Worm (Caenorhabditis elegans) whole organism, L4 larva: ENCODE measurements around the gene C10G8.8.

Source experiments
- F26F4.8 ChIP-seq: fragments of 200-800 bp; sonication (Bioruptor generic); conservative IDR thresholded peaks from 2 replicates; pipeline ENCODE4 v1.3.6; 2022; ENCODE audit warnings: missing genetic modification characterization, missing compliant biosample characterization
- F37D6.2 ChIP-seq: sonication (generic microtip); optimal IDR thresholded peaks from 2 replicates; lab custom pipeline; 2016; ENCODE audit warnings: mild to moderate bottlenecking, missing genetic modification characterization, missing compliant biosample characterization
- F49E8.2 ChIP-seq: sonication (generic microtip); optimal IDR thresholded peaks from 2 replicates; lab custom pipeline; 2016; ENCODE audit warnings: missing compliant biosample characterization, mild to moderate bottlenecking, missing genetic modification characterization, borderline replicate concordance
- T20F7.1 ChIP-seq: fragments of 200-800 bp; sonication (Bioruptor generic); optimal IDR thresholded peaks from 2 replicates; lab custom pipeline; 2018; ENCODE audit warnings: mild to moderate bottlenecking, missing genetic modification characterization, missing compliant biosample characterization
- T26A8.4 ChIP-seq: fragments of 200-800 bp; sonication (Bioruptor generic); IDR thresholded peaks from 2 replicates; pipeline ENCODE4 v1.3.6; 2022; ENCODE audit warnings: missing genetic modification characterization, missing compliant biosample characterization
- Y105C5A.15 ChIP-seq: fragments of 200-800 bp; sonication (Bioruptor generic); IDR thresholded peaks from 2 replicates; pipeline ENCODE4 v1.3.6; 2022; ENCODE audit warnings: missing genetic modification characterization, missing compliant biosample characterization
- Y48G9A.11 ChIP-seq: fragments of 200-800 bp; sonication (Bioruptor generic); IDR thresholded peaks from 2 replicates; pipeline ENCODE4 v1.3.6; 2022; ENCODE audit warnings: missing genetic modification reagents, missing genetic modification characterization, missing compliant biosample characterization
- Y75B8A.6 ChIP-seq: fragments of 200-800 bp; sonication (Bioruptor generic); IDR thresholded peaks from 2 replicates; pipeline ENCODE4 v1.3.6; 2022; ENCODE audit warnings: missing genetic modification reagents, missing genetic modification characterization, missing compliant biosample characterization
- ZK546.5 ChIP-seq, 2 experiments: sonication (generic microtip); optimal IDR thresholded peaks; 2 replicates each; lab custom pipeline; 2017; ENCODE audit warnings: missing biosample characterization in 2 of 2, missing genetic modification characterization in 2 of 2
- aha-1 ChIP-seq: fragments of 150-350 bp; peaks from one replicate; lab custom pipeline; 2014; ENCODE audit warnings: missing biosample characterization, missing genetic modification characterization
- aly-2 ChIP-seq: sonication (generic microtip); optimal IDR thresholded peaks from 2 replicates; lab custom pipeline; 2018; ENCODE audit warnings: missing biosample characterization, missing genetic modification characterization
- attf-4 ChIP-seq: sonication (generic microtip); optimal IDR thresholded peaks from 3 replicates; lab custom pipeline; 2017; ENCODE audit warnings: missing biosample characterization, missing genetic modification characterization
- ceh-44 ChIP-seq: fragments of 200-800 bp; sonication (Bioruptor generic); IDR thresholded peaks from 2 replicates; pipeline ENCODE4 v1.3.6; 2022; ENCODE audit warnings: missing genetic modification reagents, missing genetic modification characterization, missing compliant biosample characterization
- daf-16 ChIP-seq, 3 experiments: sonication (generic microtip); optimal IDR thresholded peaks; 2 replicates each; lab custom pipeline; 2016 to 2017; ENCODE audit warnings: missing genetic modification characterization in 3 of 3, missing genetic modification reagents in 3 of 3, mild to moderate bottlenecking in 2 of 3, missing compliant biosample characterization in 2 of 3, missing biosample characterization in 1 of 3, moderate library complexity in 1 of 3
- dpl-1 ChIP-seq: fragments of 150-350 bp; optimal IDR thresholded peaks from 2 replicates; lab custom pipeline; 2014; ENCODE audit warnings: missing biosample characterization, missing genetic modification reagents, missing genetic modification characterization
- egl-27 ChIP-seq: sonication (generic microtip); optimal IDR thresholded peaks from 3 replicates; lab custom pipeline; 2017; ENCODE audit warnings: missing biosample characterization, missing genetic modification reagents, missing genetic modification characterization
- fkh-10 ChIP-seq: fragments of 150-350 bp; optimal IDR thresholded peaks from 2 replicates; lab custom pipeline; 2014; ENCODE audit warnings: missing biosample characterization, missing genetic modification reagents, missing genetic modification characterization
- fos-1 ChIP-seq: fragments of 150-350 bp; optimal IDR thresholded peaks from 2 replicates; lab custom pipeline; 2014; ENCODE audit warnings: missing biosample characterization, missing genetic modification characterization
- hif-1 ChIP-seq, 2 experiments: sonication (generic microtip); optimal IDR thresholded peaks; 2 replicates each; lab custom pipeline; 2016 to 2017; ENCODE audit warnings: missing compliant biosample characterization in 2 of 2, missing genetic modification characterization in 2 of 2, missing genetic modification reagents in 2 of 2, missing genotype in 2 of 2, mild to moderate bottlenecking in 1 of 2
- hlh-11 ChIP-seq: fragments of 200-800 bp; sonication (Bioruptor generic); optimal IDR thresholded peaks from 2 replicates; lab custom pipeline; 2018; ENCODE audit warnings: mild to moderate bottlenecking, missing genetic modification characterization, missing compliant biosample characterization
- hlh-30 ChIP-seq: sonication (generic microtip); optimal IDR thresholded peaks from 2 replicates; lab custom pipeline; 2017; ENCODE audit warnings: antibody characterized with exemption, mild to moderate bottlenecking, missing genetic modification characterization, missing compliant biosample characterization; ENCODE audit not compliant: insufficient read depth
- lin-1 ChIP-seq: fragments of 200-800 bp; sonication (Bioruptor generic); IDR thresholded peaks from 2 replicates; pipeline ENCODE4 v1.3.6; 2022; ENCODE audit warnings: missing genetic modification reagents, missing genetic modification characterization, missing compliant biosample characterization
- lin-15B ChIP-seq: fragments of 150-350 bp; sonication (generic microtip); optimal IDR thresholded peaks from 3 replicates; lab custom pipeline; 2014; ENCODE audit warnings: missing biosample characterization, missing genetic modification characterization
- lir-3 ChIP-seq: sonication (generic microtip); optimal IDR thresholded peaks from 2 replicates; lab custom pipeline; 2016; ENCODE audit warnings: mild to moderate bottlenecking, missing genetic modification characterization, missing compliant biosample characterization
- lsy-2 ChIP-seq, 2 experiments: fragments of 150-350 bp in 1 of 2; sonication (generic microtip) in 1 of 2; optimal IDR thresholded peaks; 2 replicates each; lab custom pipeline; 2014 to 2017; ENCODE audit warnings: missing biosample characterization in 2 of 2, missing genetic modification characterization in 2 of 2
- madf-5 ChIP-seq, 2 experiments: fragments of 200-800 bp; sonication (Bioruptor generic); IDR thresholded peaks; 2 replicates each; pipeline ENCODE4 v1.3.6; 2022; ENCODE audit warnings: missing compliant biosample characterization in 2 of 2, missing genetic modification characterization in 2 of 2
- mdl-1 ChIP-seq, 2 experiments: fragments of 150-350 bp in 1 of 2; sonication (generic microtip) in 1 of 2; optimal IDR thresholded peaks; 2 replicates each; lab custom pipeline; 2014 to 2017; ENCODE audit warnings: missing biosample characterization in 2 of 2, missing genetic modification characterization in 2 of 2
- mdt-29 ChIP-seq: fragments of 200-800 bp; sonication (Bioruptor generic); IDR thresholded peaks from 2 replicates; pipeline ENCODE4 v1.3.6; 2022; ENCODE audit warnings: missing genetic modification reagents, missing genetic modification characterization, missing compliant biosample characterization
- mep-1 ChIP-seq: fragments of 150-350 bp; sonication (generic microtip); optimal IDR thresholded peaks from 3 replicates; lab custom pipeline; 2014; ENCODE audit warnings: missing biosample characterization, missing genetic modification characterization
- mxl-2 ChIP-seq: fragments of 200-800 bp; sonication (Bioruptor generic); conservative IDR thresholded peaks from 2 replicates; pipeline ENCODE4 v1.3.6; 2022; ENCODE audit warnings: missing genetic modification reagents, missing genetic modification characterization, missing compliant biosample characterization
- mxl-3 ChIP-seq: fragments of 200-800 bp; sonication (Bioruptor generic); optimal IDR thresholded peaks from 2 replicates; lab custom pipeline; 2018; ENCODE audit warnings: mild to moderate bottlenecking, missing genetic modification characterization, missing compliant biosample characterization
- nhr-10 ChIP-seq: fragments of 150-350 bp; optimal IDR thresholded peaks from 2 replicates; lab custom pipeline; 2014; ENCODE audit warnings: missing biosample characterization, missing genetic modification characterization
- nhr-102 ChIP-seq: sonication (generic microtip); optimal IDR thresholded peaks from 2 replicates; lab custom pipeline; 2016; ENCODE audit warnings: mild to moderate bottlenecking, missing genetic modification characterization, moderate library complexity, missing compliant biosample characterization
- nhr-11 ChIP-seq: fragments of 150-350 bp; optimal IDR thresholded peaks from 2 replicates; lab custom pipeline; 2014; ENCODE audit warnings: missing biosample characterization, missing genetic modification characterization
- nhr-42 ChIP-seq: fragments of 200-800 bp; sonication (Bioruptor generic); IDR thresholded peaks from 2 replicates; pipeline ENCODE4 v1.3.6; 2022; ENCODE audit warnings: missing genetic modification characterization, missing compliant biosample characterization
- nhr-48 ChIP-seq: sonication (generic microtip); optimal IDR thresholded peaks from 2 replicates; lab custom pipeline; 2016; ENCODE audit warnings: mild to moderate bottlenecking, missing genetic modification characterization, missing compliant biosample characterization
- nhr-76 ChIP-seq: fragments of 150-350 bp; optimal IDR thresholded peaks from 2 replicates; lab custom pipeline; 2014; ENCODE audit warnings: missing biosample characterization, missing genetic modification characterization
- pha-4 ChIP-seq, 2 experiments: fragments of 150-350 bp in 1 of 2; fragments of 200-800 bp in 1 of 2; sonication (Bioruptor generic) in 1 of 2; IDR thresholded peaks in 1 of 2; optimal IDR thresholded peaks in 1 of 2; 2 replicates each; pipeline versions ENCODE4 v1.3.6 to Lab custom; 2014 to 2022; ENCODE audit warnings: missing genetic modification characterization in 2 of 2, missing genetic modification reagents in 2 of 2, missing biosample characterization in 1 of 2, missing compliant biosample characterization in 1 of 2
- php-3 ChIP-seq: fragments of 200-800 bp; sonication (Bioruptor generic); IDR thresholded peaks from 2 replicates; pipeline ENCODE4 v1.3.6; 2022; ENCODE audit warnings: missing genetic modification reagents, missing genetic modification characterization, missing compliant biosample characterization
- snpc-1.2 ChIP-seq: fragments of 200-800 bp; sonication (Bioruptor generic); IDR thresholded peaks from 2 replicates; pipeline ENCODE4 v1.3.6; 2022; ENCODE audit warnings: missing genetic modification reagents, missing genetic modification characterization, missing compliant biosample characterization
- unc-130 ChIP-seq: sonication (generic microtip); optimal IDR thresholded peaks from 2 replicates; lab custom pipeline; 2016; ENCODE audit warnings: missing genetic modification reagents, missing genetic modification characterization, missing compliant biosample characterization
- unc-62 ChIP-seq, 3 experiments: fragments of 150-350 bp in 1 of 3; sonication (generic microtip); optimal IDR thresholded peaks in 2 of 3; peaks in 1 of 3; 1 replicate in 1 of 3; 2 replicates in 2 of 3; lab custom pipeline; 2014 to 2017; ENCODE audit warnings: missing biosample characterization in 3 of 3, missing genetic modification characterization in 3 of 3, missing genetic modification reagents in 3 of 3, missing genotype in 1 of 3
- vab-7 ChIP-seq: fragments of 200-800 bp; sonication (Bioruptor generic); IDR thresholded peaks from 2 replicates; pipeline ENCODE4 v1.3.6; 2022; ENCODE audit warnings: missing genetic modification reagents, missing genetic modification characterization, missing compliant biosample characterization

Gene C10G8.8

ce11 chrV:5301226-5301625, 27.0 kb downstream of the C10G8.8 start:
- TF ChIP-seq aha-1 (tag; lab: Kevin White, UChicago) = peak; percentile 73
- TF ChIP-seq fos-1 (tag; lab: Kevin White, UChicago) = no peak

DNA sequence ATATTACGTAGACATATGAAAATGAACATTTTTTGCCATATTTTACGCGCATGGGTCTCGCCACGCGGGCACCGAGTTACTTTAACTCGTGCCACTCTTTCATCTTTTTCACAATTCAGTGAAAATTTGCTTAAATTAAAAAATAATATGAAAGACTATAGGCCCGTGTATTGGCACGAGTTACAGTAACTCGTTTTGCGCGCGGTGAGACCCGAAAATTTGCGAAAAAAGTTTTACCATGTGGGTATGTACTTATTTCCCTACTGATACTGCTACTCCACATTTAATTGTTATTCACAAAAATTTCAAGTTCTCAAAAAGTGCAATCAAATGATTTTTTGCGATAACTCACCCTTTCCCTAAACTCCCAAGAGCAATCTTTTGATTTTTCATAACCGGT, 30.5 kb downstream of the C10G8.8 start:
- TF ChIP-seq ceh-44 (GFP tag; lab: Robert Waterston, UW) (no peak), unc-62 (GFP tag; optimal IDR thresholded peaks at IDR 0.05 in 1 of 2; lab: Kevin White, UChicago) (peak in 1 of 2 experiments; percentile 98), unc-62 (tag; optimal IDR thresholded peaks at IDR 0.05; lab: Kevin White, UChicago) (no peak)

DNA sequence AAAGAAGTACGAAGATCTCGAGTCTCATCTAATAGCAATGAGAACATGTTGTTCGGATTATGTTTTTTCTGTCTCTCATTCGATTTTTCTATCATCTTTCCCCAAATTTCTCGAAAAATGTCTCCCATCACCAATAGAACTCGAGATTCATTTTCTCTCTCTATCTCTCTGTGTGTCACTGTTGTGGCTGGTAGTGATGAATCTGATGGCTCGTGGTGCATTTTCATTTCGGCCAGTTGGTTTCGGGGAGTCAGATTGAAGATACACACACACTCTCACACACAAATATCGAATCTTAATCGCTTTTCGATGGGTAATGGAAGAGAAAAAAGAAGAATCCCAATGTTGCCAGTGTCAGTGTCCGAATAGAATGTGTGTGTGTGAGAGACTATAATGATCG, 32.3 kb downstream of the C10G8.8 start:
- no peak for TF ChIP-seq egl-27 (tag; lab: Kevin White, UChicago)
- TF ChIP-seq hif-1 (tag; optimal IDR thresholded peaks at IDR 0.05; lab: Kevin White, UChicago) = peak in 1 of 2 experiments; percentile 44
- TF ChIP-seq hlh-11 (tag; lab: Kevin White, UChicago) = peak; percentile 48
- peak; percentile 79 for TF ChIP-seq aha-1 (tag; lab: Kevin White, UChicago)
- no peak for TF ChIP-seq mxl-3 (GFP tag; lab: Kevin White, UChicago)
- TF ChIP-seq mep-1 (tag; lab: Kevin White, UChicago) = no peak
- TF ChIP-seq nhr-42 (GFP tag; lab: Robert Waterston, UW) = no peak
- no peak for TF ChIP-seq mdl-1 (tag; optimal IDR thresholded peaks at IDR 0.05; lab: Kevin White, UChicago)
- TF ChIP-seq nhr-10 = no peak
- TF ChIP-seq lin-1 = no peak
- TF ChIP-seq snpc-1.2 (GFP tag; lab: Robert Waterston, UW) = no peak
- TF ChIP-seq T26A8.4 = no peak
- TF ChIP-seq aly-2 = no peak
- TF ChIP-seq nhr-48 (tag; lab: Kevin White, UChicago) = no peak
- no peak for TF ChIP-seq lsy-2 (tag; optimal IDR thresholded peaks at IDR 0.05; lab: Kevin White, UChicago)
- TF ChIP-seq daf-16 (GFP tag; optimal IDR thresholded peaks at IDR 0.05; lab: Kevin White, UChicago) = peak in 1 of 2 experiments; percentile 67
- no peak for TF ChIP-seq daf-16 (tag; optimal IDR thresholded peaks at IDR 0.05; lab: Kevin White, UChicago)
- TF ChIP-seq F37D6.2 (tag; lab: Kevin White, UChicago) = no peak
- TF ChIP-seq hlh-30 (tag; lab: Kevin White, UChicago) = peak; percentile 24
- no peak for TF ChIP-seq Y75B8A.6
- peak; percentile 72 for TF ChIP-seq nhr-11 (tag; lab: Kevin White, UChicago)
- TF ChIP-seq nhr-102 (tag; lab: Kevin White, UChicago) = no peak

DNA sequence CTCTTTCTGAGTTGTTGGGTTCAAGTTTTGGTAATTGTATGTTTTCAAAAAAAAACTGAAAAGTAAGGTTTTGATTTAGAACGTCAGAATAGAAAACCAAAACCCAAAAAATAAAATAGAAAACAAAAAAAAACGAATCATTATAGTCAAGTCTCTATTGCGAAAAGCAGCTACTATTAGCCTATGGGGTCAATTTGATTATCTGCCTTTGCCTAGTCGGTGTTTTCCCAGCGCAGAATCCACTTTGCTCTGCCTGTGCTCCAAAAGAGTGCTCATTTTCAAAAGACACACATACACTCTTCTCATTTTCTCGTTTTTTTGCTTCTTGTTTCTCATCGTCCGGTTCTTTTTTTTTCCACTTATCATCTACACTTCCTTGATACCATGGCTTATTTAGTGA, 39.5 kb downstream of the C10G8.8 start:
- no peak for TF ChIP-seq F26F4.8 (GFP tag; lab: Robert Waterston, UW)
- no peak for TF ChIP-seq mdt-29 (GFP tag; lab: Robert Waterston, UW)
- no peak for TF ChIP-seq lir-3 (tag; lab: Kevin White, UChicago)
- TF ChIP-seq Y48G9A.11 (GFP tag; lab: Robert Waterston, UW) = no peak
- TF ChIP-seq mxl-2 = no peak
- no peak for TF ChIP-seq T20F7.1
- no peak for TF ChIP-seq snpc-1.2 (GFP tag; lab: Robert Waterston, UW)

- TF ChIP-seq nhr-76 (tag; lab: Kevin White, UChicago) (no peak), ZK546.5 (tag; optimal IDR thresholded peaks at IDR 0.05; lab: Kevin White, UChicago) (no peak), F49E8.2 (tag; lab: Kevin White, UChicago) (no peak), Y48G9A.11 (GFP tag; lab: Robert Waterston, UW) (no peak), vab-7 (GFP tag; lab: Robert Waterston, UW) (no peak), nhr-102 (tag; lab: Kevin White, UChicago) (no peak), nhr-10 (no peak), dpl-1 (GFP tag; lab: Kevin White, UChicago) (no peak), lin-1 (no peak), madf-5 (GFP tag; IDR thresholded peaks at IDR 0.05; lab: Robert Waterston, UW) (no peak), attf-4 (tag; lab: Kevin White, UChicago) (no peak), Y105C5A.15 (GFP tag; lab: Robert Waterston, UW) (no peak), fkh-10 (no peak), lsy-2 (tag; optimal IDR thresholded peaks at IDR 0.05; lab: Kevin White, UChicago) (no peak), unc-130 (GFP tag; lab: Kevin White, UChicago) (no peak), php-3 (GFP tag; lab: Robert Waterston, UW) (no peak), pha-4 (GFP tag; IDR thresholded peaks at IDR 0.05; lab: Robert Waterston, UW) (no peak), pha-4 (tag; optimal IDR thresholded peaks at IDR 0.05; lab: Kevin White, UChicago) (no peak), lin-15B (no peak), F26F4.8 (GFP tag; lab: Robert Waterston, UW) (no peak)
Observed at ce11 chrV:5287273-5287672, 40.9 kb downstream of the C10G8.8 start, which contains the start of gene Y49G5A.1. Gene Y49G5A.1 (minus strand): TSS chrV:5287373.
